Fruit fly (Drosophila melanogaster) whole organism, prepupa: ENCODE results near the gene CG10802.

Source experiments
- CG10631 ChIP-seq: fragments of 200-800 bp; sonication (Bioruptor generic); optimal IDR thresholded peaks from 2 replicates; lab custom pipeline; 2016; ENCODE audit warnings: missing biosample characterization, missing genetic modification characterization
- CG10669 ChIP-seq: fragments of 200-800 bp; sonication (Bioruptor generic); optimal IDR thresholded peaks from 3 replicates; lab custom pipeline; 2018; ENCODE audit warnings: missing biosample characterization, mild to moderate bottlenecking, missing genetic modification characterization, moderate library complexity
- CG11294 ChIP-seq: fragments of 200-800 bp; sonication (Bioruptor generic); IDR thresholded peaks from 2 replicates; pipeline ENCODE4 v1.3.6; 2022; ENCODE audit warnings: missing biosample characterization, missing genetic modification characterization
- CG11902 ChIP-seq: fragments of 200-800 bp; sonication (Bioruptor generic); optimal IDR thresholded peaks from 3 replicates; lab custom pipeline; 2016; ENCODE audit warnings: missing biosample characterization, missing genetic modification characterization
- CG15336 ChIP-seq: fragments of 200-800 bp; sonication (Bioruptor generic); IDR thresholded peaks from 2 replicates; pipeline ENCODE4 v1.3.6; 2022; ENCODE audit warnings: missing biosample characterization, missing genetic modification characterization
- CG1621 ChIP-seq: fragments of 200-800 bp; sonication (Bioruptor generic); optimal IDR thresholded peaks from 3 replicates; lab custom pipeline; 2018; ENCODE audit warnings: missing biosample characterization, mild to moderate bottlenecking, missing genetic modification characterization
- CG3032 ChIP-seq: fragments of 200-800 bp; optimal IDR thresholded peaks from 2 replicates; lab custom pipeline; 2019; ENCODE audit warnings: missing biosample characterization, mild to moderate bottlenecking, missing genetic modification characterization, moderate library complexity
- CG32006 ChIP-seq: fragments of 200-800 bp; sonication (Bioruptor generic); optimal IDR thresholded peaks from 3 replicates; lab custom pipeline; 2017; ENCODE audit warnings: missing biosample characterization, mild to moderate bottlenecking, missing genetic modification characterization
- CG34406 ChIP-seq: fragments of 200-800 bp; sonication (Bioruptor generic); optimal IDR thresholded peaks from 3 replicates; lab custom pipeline; 2016; ENCODE audit warnings: missing biosample characterization, missing genetic modification characterization
- CG3919 ChIP-seq: fragments of 200-800 bp; sonication (Bioruptor generic); optimal IDR thresholded peaks from 3 replicates; lab custom pipeline; 2016; ENCODE audit warnings: missing biosample characterization, missing genetic modification characterization
- CG4318 ChIP-seq: fragments of 200-800 bp; sonication (Bioruptor generic); optimal IDR thresholded peaks from 3 replicates; lab custom pipeline; 2017; ENCODE audit warnings: missing biosample characterization, mild to moderate bottlenecking, missing genetic modification characterization
- CG6792 ChIP-seq: fragments of 200-800 bp; sonication (Bioruptor generic); optimal IDR thresholded peaks from 3 replicates; lab custom pipeline; 2016; ENCODE audit warnings: missing biosample characterization, missing genetic modification characterization
- CG6808 ChIP-seq: fragments of 200-800 bp; sonication (Bioruptor generic); optimal IDR thresholded peaks from 3 replicates; lab custom pipeline; 2017; ENCODE audit warnings: missing biosample characterization, missing genetic modification characterization, mild to moderate bottlenecking, moderate library complexity, missing genetic modification reagents
- CG6854 ChIP-seq: fragments of 200-800 bp; sonication (Bioruptor generic); optimal IDR thresholded peaks from 2 replicates; lab custom pipeline; 2017; ENCODE audit warnings: missing biosample characterization, mild to moderate bottlenecking, missing genetic modification characterization
- CG7368 ChIP-seq: fragments of 200-800 bp; sonication (Bioruptor generic); optimal IDR thresholded peaks from 3 replicates; lab custom pipeline; 2016; ENCODE audit warnings: missing biosample characterization, missing genetic modification characterization
- CG8119 ChIP-seq: fragments of 200-800 bp; sonication (Bioruptor generic); IDR thresholded peaks from 3 replicates; pipeline ENCODE4 v1.3.6; 2022; ENCODE audit warnings: missing biosample characterization, missing genetic modification characterization
- CG8319 ChIP-seq: fragments of 200-800 bp; sonication (Bioruptor generic); optimal IDR thresholded peaks from 3 replicates; lab custom pipeline; 2016; ENCODE audit warnings: missing biosample characterization, missing genetic modification characterization
- CG8632 ChIP-seq: fragments of 200-800 bp; sonication (Bioruptor generic); optimal IDR thresholded peaks from 3 replicates; lab custom pipeline; 2016; ENCODE audit warnings: missing biosample characterization, missing genetic modification characterization
- CG9139 ChIP-seq: fragments of 200-800 bp; sonication (Bioruptor generic); optimal IDR thresholded peaks from 3 replicates; lab custom pipeline; 2017; ENCODE audit warnings: missing biosample characterization, mild to moderate bottlenecking, missing genetic modification characterization
- Eip75B ChIP-seq: fragments of 200-800 bp; sonication (Bioruptor generic); optimal IDR thresholded peaks from 3 replicates; lab custom pipeline; 2016; ENCODE audit warnings: missing biosample characterization, missing genetic modification characterization
- Eip78C ChIP-seq: fragments of 200-800 bp; sonication (Bioruptor generic); peaks from one replicate; lab custom pipeline; 2016; ENCODE audit warnings: missing biosample characterization, missing genetic modification characterization
- Eip93F ChIP-seq: fragments of 200-800 bp; sonication (Bioruptor generic); optimal IDR thresholded peaks from 2 replicates; lab custom pipeline; 2016; ENCODE audit warnings: missing biosample characterization, mild to moderate bottlenecking, missing genetic modification characterization
- Gug ChIP-seq: fragments of 200-800 bp; sonication (Bioruptor generic); IDR thresholded peaks from 2 replicates; pipeline ENCODE4 v1.3.6; 2022; ENCODE audit warnings: missing biosample characterization, missing genetic modification characterization
- Hr38 ChIP-seq: sonication (Bioruptor generic); optimal IDR thresholded peaks from 2 replicates; lab custom pipeline; 2016; ENCODE audit warnings: missing biosample characterization, missing genetic modification characterization
- Hr39 ChIP-seq: fragments of 200-800 bp; sonication (Bioruptor generic); optimal IDR thresholded peaks from 2 replicates; lab custom pipeline; 2016; ENCODE audit warnings: missing biosample characterization, missing genetic modification characterization
- Lpt ChIP-seq: fragments of 200-800 bp; sonication (Bioruptor generic); optimal IDR thresholded peaks from 3 replicates; lab custom pipeline; 2016; ENCODE audit warnings: missing biosample characterization, missing genetic modification characterization
- Met ChIP-seq: fragments of 200-800 bp; sonication (Bioruptor generic); optimal IDR thresholded peaks from 3 replicates; lab custom pipeline; 2016; ENCODE audit warnings: missing biosample characterization, missing genetic modification characterization
- OdsH ChIP-seq: fragments of 200-800 bp; sonication (Bioruptor generic); optimal IDR thresholded peaks from 3 replicates; lab custom pipeline; 2016; ENCODE audit warnings: missing biosample characterization, missing genetic modification characterization
- Sox102F ChIP-seq: fragments of 200-800 bp; sonication (Bioruptor generic); optimal IDR thresholded peaks from 2 replicates; lab custom pipeline; 2016; ENCODE audit warnings: missing biosample characterization, mild to moderate bottlenecking, missing genetic modification characterization
- Sox14 ChIP-seq: fragments of 200-800 bp; sonication (Bioruptor generic); optimal IDR thresholded peaks from 3 replicates; lab custom pipeline; 2016; ENCODE audit warnings: missing biosample characterization, missing genetic modification characterization
- Sox15 ChIP-seq: fragments of 200-800 bp; sonication (Bioruptor generic); optimal IDR thresholded peaks from 3 replicates; lab custom pipeline; 2016; ENCODE audit warnings: missing biosample characterization, missing genetic modification characterization
- achi ChIP-seq: fragments of 200-800 bp; sonication (Bioruptor generic); optimal IDR thresholded peaks from 3 replicates; lab custom pipeline; 2016; ENCODE audit warnings: missing biosample characterization, missing genetic modification characterization
- acj6 ChIP-seq: fragments of 200-800 bp; sonication (Bioruptor generic); optimal IDR thresholded peaks from 3 replicates; lab custom pipeline; 2016; ENCODE audit warnings: missing biosample characterization, missing genetic modification characterization
- dac ChIP-seq: fragments of 200-800 bp; sonication (Bioruptor generic); optimal IDR thresholded peaks from 2 replicates; lab custom pipeline; 2017; ENCODE audit warnings: missing biosample characterization, mild to moderate bottlenecking, missing genetic modification characterization
- dsx ChIP-seq: fragments of 200-800 bp; optimal IDR thresholded peaks from 3 replicates; lab custom pipeline; 2019; ENCODE audit warnings: missing biosample characterization, mild to moderate bottlenecking, missing genetic modification characterization, moderate library complexity; ENCODE audit not compliant: poor library complexity, severe bottlenecking
- eg ChIP-seq: fragments of 200-800 bp; sonication (Bioruptor generic); IDR thresholded peaks from 3 replicates; pipeline ENCODE4 v1.3.6; 2022; ENCODE audit warnings: missing biosample characterization, missing genetic modification characterization
- esn ChIP-seq: fragments of 200-800 bp; sonication (Bioruptor generic); optimal IDR thresholded peaks from 2 replicates; lab custom pipeline; 2016; ENCODE audit warnings: missing biosample characterization, mild to moderate bottlenecking, missing genetic modification characterization, moderate library complexity
- fd85E ChIP-seq: fragments of 200-800 bp; sonication (Bioruptor generic); optimal IDR thresholded peaks from 3 replicates; lab custom pipeline; 2016; ENCODE audit warnings: missing biosample characterization, missing genetic modification characterization
- fkh ChIP-seq: fragments of 200-800 bp; sonication (Bioruptor generic); optimal IDR thresholded peaks from 3 replicates; lab custom pipeline; 2017; ENCODE audit warnings: missing biosample characterization, mild to moderate bottlenecking, missing genetic modification characterization, moderate library complexity
- lz ChIP-seq: fragments of 200-800 bp; sonication (Bioruptor generic); optimal IDR thresholded peaks from 3 replicates; lab custom pipeline; 2016; ENCODE audit warnings: missing biosample characterization, missing genetic modification characterization
- pdm3 ChIP-seq: fragments of 200-800 bp; sonication (Bioruptor generic); optimal IDR thresholded peaks from 3 replicates; lab custom pipeline; 2016; ENCODE audit warnings: missing biosample characterization, missing genetic modification characterization
- salr ChIP-seq, 2 experiments: fragments of 200-800 bp; sonication (Bioruptor generic); optimal IDR thresholded peaks; 3 replicates each; lab custom pipeline; 2016 to 2018; ENCODE audit warnings: missing biosample characterization in 2 of 2, missing genetic modification characterization in 2 of 2, mild to moderate bottlenecking in 1 of 2
- ss ChIP-seq, 2 experiments: fragments of 200-800 bp; sonication (Bioruptor generic); optimal IDR thresholded peaks; 2 replicates in 1 of 2; 3 replicates in 1 of 2; lab custom pipeline; 2017 to 2018; ENCODE audit warnings: mild to moderate bottlenecking in 2 of 2, missing biosample characterization in 2 of 2, missing genetic modification characterization in 2 of 2, moderate library complexity in 1 of 2
- svp ChIP-seq: fragments of 200-800 bp; sonication (Bioruptor generic); peaks from one replicate; lab custom pipeline; 2016; ENCODE audit warnings: missing biosample characterization, missing genetic modification characterization
- vri ChIP-seq: fragments of 200-800 bp; sonication (Bioruptor generic); optimal IDR thresholded peaks from 3 replicates; lab custom pipeline; 2016; ENCODE audit warnings: missing biosample characterization, mild to moderate bottlenecking, missing genetic modification characterization

Gene CG10802

DNA sequence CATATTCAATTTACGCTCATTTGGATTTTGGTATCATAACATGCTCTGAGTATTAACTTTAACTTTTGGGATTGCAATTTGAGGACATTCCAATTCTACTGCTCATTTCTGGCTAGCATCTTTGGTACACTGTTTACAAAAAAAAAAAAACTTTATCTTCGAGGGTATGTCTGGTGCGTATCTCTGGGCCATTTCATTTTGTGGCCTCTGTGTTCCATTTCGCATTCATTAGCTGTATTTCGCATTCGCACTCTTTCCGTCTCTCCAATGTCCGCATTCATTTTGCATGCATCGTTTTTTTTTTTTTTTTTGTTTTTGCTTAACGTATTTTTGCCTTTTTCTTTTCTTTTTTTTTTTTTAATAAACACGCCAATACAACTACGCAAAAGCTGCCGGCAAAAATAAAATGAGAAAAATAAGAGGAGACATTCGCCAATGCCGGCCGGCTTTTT, 49.1 kb upstream of the CG10802 start (continued):
- TF ChIP-seq CG8319: peak; percentile 95
- TF ChIP-seq dsx: peak; percentile 77
- TF ChIP-seq Sox102F: peak; percentile 92
- TF ChIP-seq CG7368 (GFP tag; lab: Kevin White, UChicago): peak; percentile 95
- TF ChIP-seq CG3032 (tag; lab: Kevin White, UChicago): peak; percentile 42
- peak; percentile 92 for TF ChIP-seq CG6792 (GFP tag; lab: Kevin White, UChicago)
- TF ChIP-seq salr (GFP tag; optimal IDR thresholded peaks at IDR 0.05; lab: Kevin White, UChicago): peak; percentile 15 to 84
- peak; percentile 97 for TF ChIP-seq CG11902
- TF ChIP-seq Eip75B: peak; percentile 97
- peak; percentile 99 for TF ChIP-seq Eip78C (GFP tag; lab: Kevin White, UChicago)
- TF ChIP-seq Eip93F: peak; percentile 91
- peak; percentile 94 for TF ChIP-seq esn (GFP tag; lab: Kevin White, UChicago)
- TF ChIP-seq Met (GFP tag; lab: Kevin White, UChicago): peak; percentile 78
- peak; percentile 93 for TF ChIP-seq pdm3 (GFP tag; lab: Kevin White, UChicago)
- TF ChIP-seq fkh (GFP tag; lab: Kevin White, UChicago): no peak
- TF ChIP-seq CG34406: peak; percentile 93
- peak; percentile 95 for TF ChIP-seq CG3919 (GFP tag; lab: Kevin White, UChicago)
- TF ChIP-seq dac (GFP tag; lab: Kevin White, UChicago): peak; percentile 60
- TF ChIP-seq CG8632 (GFP tag; lab: Kevin White, UChicago): peak; percentile 93

DNA sequence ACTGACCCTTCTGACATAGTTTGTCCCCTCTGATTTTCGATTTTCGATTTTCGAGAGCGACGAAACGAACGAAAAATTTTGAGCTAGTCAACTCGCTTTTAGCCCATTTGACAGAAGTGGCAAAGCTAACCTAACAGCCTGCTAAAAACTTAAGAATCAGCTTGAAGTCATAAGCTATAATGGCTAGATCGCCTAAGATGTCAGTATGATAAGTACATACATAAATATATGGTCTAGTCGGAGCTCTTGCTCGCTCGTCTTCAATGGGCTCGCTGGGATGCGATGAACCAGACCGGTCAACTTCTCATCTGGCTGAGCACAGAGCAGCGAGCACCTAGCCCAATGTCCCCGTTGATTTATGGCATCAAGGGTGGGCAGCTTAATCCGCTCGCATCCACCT, 47.1 kb upstream of the CG10802 start, which contains the start of gene CG14269:
Gene CG14269, minus strand, starts transcription at position 101 of the 400 bp plus-strand sequence.
- TF ChIP-seq CG15336 (GFP tag; lab: Robert Waterston, UW) (no peak), CG11294 (no peak), CG8319 (no peak), Hr39 (GFP tag; lab: Kevin White, UChicago) (no peak), CG11902 (no peak), eg (GFP tag; lab: Robert Waterston, UW) (no peak), CG6854 (no peak), CG8119 (no peak), CG4318 (GFP tag; lab: Kevin White, UChicago) (no peak)

DNA sequence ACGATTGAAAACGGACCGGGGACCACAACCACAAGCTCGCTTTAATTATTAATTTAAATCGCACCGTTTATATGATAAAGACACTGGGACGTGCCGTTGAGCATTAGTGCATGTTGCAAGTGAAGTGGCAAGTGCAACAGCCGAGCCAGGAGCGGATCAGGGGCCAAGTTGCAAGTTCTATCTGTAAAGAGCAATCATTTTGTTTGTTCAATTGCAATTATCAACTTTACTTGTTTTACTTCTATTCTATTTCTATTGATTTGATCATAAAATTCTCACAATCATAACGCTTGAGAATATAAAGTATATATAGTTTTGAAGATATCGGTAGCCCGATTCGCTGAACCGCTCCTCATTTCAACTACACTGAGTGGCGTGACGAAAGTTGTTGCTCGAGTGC, 46.6 kb upstream of the CG10802 start:
- TF ChIP-seq ss (GFP tag; optimal IDR thresholded peaks at IDR 0.05; lab: Kevin White, UChicago): peak; percentile 66 to 74
- TF ChIP-seq Lpt: peak; percentile 14
- no peak for TF ChIP-seq Sox102F
- TF ChIP-seq Eip78C (GFP tag; lab: Kevin White, UChicago): peak; percentile 87
- no peak for TF ChIP-seq Hr38 (GFP tag; lab: Kevin White, UChicago)
- TF ChIP-seq Sox14 (GFP tag; lab: Kevin White, UChicago): peak; percentile 41
- peak; percentile 70 for TF ChIP-seq svp
- peak; percentile 52 for TF ChIP-seq acj6
- TF ChIP-seq vri: no peak
- peak; percentile 57 for TF ChIP-seq CG11902
- peak; percentile 48 for TF ChIP-seq pdm3 (GFP tag; lab: Kevin White, UChicago)
- peak; percentile 64 for TF ChIP-seq CG15336 (GFP tag; lab: Robert Waterston, UW)
- peak; percentile 77 for TF ChIP-seq CG32006 (GFP tag; lab: Kevin White, UChicago)
- peak; percentile 49 for TF ChIP-seq achi (GFP tag; lab: Kevin White, UChicago)
- TF ChIP-seq CG4318 (GFP tag; lab: Kevin White, UChicago): peak; percentile 68
- TF ChIP-seq Sox15 (GFP tag; lab: Kevin White, UChicago): peak; percentile 4
- no peak for TF ChIP-seq CG7368 (GFP tag; lab: Kevin White, UChicago)
- peak; percentile 34 for TF ChIP-seq CG1621 (tag; lab: Kevin White, UChicago)
- peak; percentile 27 for TF ChIP-seq CG6792 (GFP tag; lab: Kevin White, UChicago)
- peak; percentile 9 for TF ChIP-seq CG34406
- no peak for TF ChIP-seq fd85E (GFP tag; lab: Kevin White, UChicago)
- peak; percentile 60 for TF ChIP-seq CG6808 (GFP tag; lab: Kevin White, UChicago)
- TF ChIP-seq CG3032 (tag; lab: Kevin White, UChicago): no peak
- TF ChIP-seq CG10631 (GFP tag; lab: Kevin White, UChicago): peak; percentile 40
- peak; percentile 69 for TF ChIP-seq Gug
- TF ChIP-seq lz (GFP tag; lab: Kevin White, UChicago): peak; percentile 24
- peak; percentile 37 for TF ChIP-seq Eip75B
- peak; percentile 28 for TF ChIP-seq dsx
- peak; percentile 49 for TF ChIP-seq dac (GFP tag; lab: Kevin White, UChicago)
- no peak for TF ChIP-seq CG8319
- TF ChIP-seq CG10669: peak; percentile 59
- peak; percentile 20 for TF ChIP-seq Hr39 (GFP tag; lab: Kevin White, UChicago)
- TF ChIP-seq CG8119: peak; percentile 72
- TF ChIP-seq CG8632 (GFP tag; lab: Kevin White, UChicago): no peak
- peak; percentile 54 for TF ChIP-seq OdsH (GFP tag; lab: Kevin White, UChicago)
- 0 out of 2 replicates have a peak, but pooled peaks have one; percentile 12 for TF ChIP-seq CG11294
- TF ChIP-seq Eip93F: no peak
- peak; percentile 28 for TF ChIP-seq CG9139
